Worm (Caenorhabditis elegans) whole organism, young adult: ENCODE data around the gene Y38H6C.9.
"Not testable (repeated sequence)": the region's sequence is repeated elsewhere in the genome, so short reads cannot be mapped to it uniquely, and the experiment has no call there.

Experiments
- B0035.1 ChIP-seq: sonication (generic microtip); optimal IDR thresholded peaks from 2 replicates; lab custom pipeline; 2016; ENCODE audit warnings: missing genetic modification characterization, mild to moderate bottlenecking, missing compliant biosample characterization, missing genotype, missing genetic modification reagents
- C06A6.2 ChIP-seq: fragments of 200-800 bp; sonication (Bioruptor generic); conservative IDR thresholded peaks from 2 replicates; pipeline ENCODE4 v1.3.6; 2022; ENCODE audit warnings: missing genetic modification characterization, missing compliant biosample characterization
- F33H1.4 ChIP-seq: fragments of 200-800 bp; sonication (Bioruptor generic); IDR thresholded peaks from 2 replicates; pipeline ENCODE4 v1.3.6; 2022; ENCODE audit warnings: missing genetic modification reagents, missing genetic modification characterization, missing compliant biosample characterization
- F52B5.7 ChIP-seq: sonication (generic microtip); optimal IDR thresholded peaks from 2 replicates; lab custom pipeline; 2016; ENCODE audit warnings: mild to moderate bottlenecking, missing genetic modification characterization, missing compliant biosample characterization
- K11D2.4 ChIP-seq: fragments of 200-800 bp; sonication (Bioruptor generic); IDR thresholded peaks from 2 replicates; pipeline ENCODE4 v1.3.6; 2022; ENCODE audit warnings: missing genetic modification reagents, missing genetic modification characterization, missing compliant biosample characterization
- Y67H2A.10 ChIP-seq: fragments of 200-800 bp; sonication (Bioruptor generic); conservative IDR thresholded peaks from 2 replicates; pipeline ENCODE4 v1.3.6; 2022; ENCODE audit warnings: missing genetic modification reagents, missing genetic modification characterization, missing compliant biosample characterization
- Y95B8A.8 ChIP-seq: fragments of 200-800 bp; sonication (Bioruptor generic); IDR thresholded peaks from 2 replicates; pipeline ENCODE4 v1.3.6; 2022; ENCODE audit warnings: missing genetic modification reagents, missing genetic modification characterization, missing compliant biosample characterization
- ama-1 ChIP-seq, 3 experiments: fragments of 150-350 bp in 1 of 3; sonication (generic microtip) in 2 of 3; optimal IDR thresholded peaks; 2 replicates each; lab custom pipeline; 2014 to 2018; ENCODE audit warnings: missing biosample characterization in 2 of 3, missing genetic modification characterization in 2 of 3, missing genetic modification reagents in 2 of 3
- aptf-2 ChIP-seq: fragments of 200-800 bp; sonication (Bioruptor generic); conservative IDR thresholded peaks from 2 replicates; pipeline ENCODE4 v1.3.6; 2022; ENCODE audit warnings: missing genetic modification reagents, missing genetic modification characterization, missing compliant biosample characterization
- aptf-3 ChIP-seq: fragments of 200-800 bp; sonication (Bioruptor generic); IDR thresholded peaks from 2 replicates; pipeline ENCODE4 v1.3.6; 2022; ENCODE audit warnings: missing genetic modification characterization, missing compliant biosample characterization
- ccch-3 ChIP-seq: fragments of 200-800 bp; sonication (Bioruptor generic); optimal IDR thresholded peaks from 2 replicates; lab custom pipeline; 2018; ENCODE audit warnings: mild to moderate bottlenecking, missing genetic modification characterization, missing compliant biosample characterization
- cebp-1 ChIP-seq, 2 experiments: fragments of 200-800 bp in 1 of 2; sonication (Bioruptor generic) in 1 of 2; sonication (generic microtip) in 1 of 2; IDR thresholded peaks in 1 of 2; optimal IDR thresholded peaks in 1 of 2; 2 replicates each; pipeline versions ENCODE4 v1.3.6 to Lab custom; 2017 to 2022; ENCODE audit warnings: missing compliant biosample characterization in 2 of 2, missing genetic modification characterization in 2 of 2, mild to moderate bottlenecking in 1 of 2, missing genetic modification reagents in 1 of 2, moderate library complexity in 1 of 2
- egrh-3 ChIP-seq: fragments of 200-800 bp; sonication (Bioruptor generic); IDR thresholded peaks from 2 replicates; pipeline ENCODE4 v1.3.6; 2022; ENCODE audit warnings: missing genetic modification reagents, missing genetic modification characterization, missing compliant biosample characterization
- hlh-12 ChIP-seq: sonication (generic microtip); optimal IDR thresholded peaks from 2 replicates; lab custom pipeline; 2016; ENCODE audit warnings: missing genetic modification characterization, missing compliant biosample characterization
- hmg-1.2 ChIP-seq: fragments of 200-800 bp; sonication (Bioruptor generic); IDR thresholded peaks from 2 replicates; pipeline ENCODE4 v1.3.6; 2022; ENCODE audit warnings: missing genetic modification reagents, missing genetic modification characterization, missing compliant biosample characterization
- hmg-20 ChIP-seq: fragments of 200-800 bp; sonication (Bioruptor generic); IDR thresholded peaks from 2 replicates; pipeline ENCODE4 v1.3.6; 2022; ENCODE audit warnings: missing genetic modification reagents, missing genetic modification characterization, missing compliant biosample characterization
- lin-26 ChIP-seq: fragments of 200-800 bp; sonication (Bioruptor generic); IDR thresholded peaks from 2 replicates; pipeline ENCODE4 v1.3.6; 2022; ENCODE audit warnings: missing genetic modification reagents, missing genetic modification characterization, missing compliant biosample characterization
- lsy-27 ChIP-seq: sonication (generic microtip); optimal IDR thresholded peaks from 2 replicates; lab custom pipeline; 2017; ENCODE audit warnings: missing genetic modification characterization, mild to moderate bottlenecking, missing compliant biosample characterization, antibody characterized with exemption, missing genotype, borderline replicate concordance; ENCODE audit not compliant: insufficient read depth
- nfya-2 ChIP-seq: fragments of 200-800 bp; sonication (Bioruptor generic); IDR thresholded peaks from 2 replicates; pipeline ENCODE4 v1.3.6; 2022; ENCODE audit warnings: missing genetic modification reagents, missing genetic modification characterization, missing compliant biosample characterization
- nfyb-1 ChIP-seq: fragments of 200-800 bp; sonication (Bioruptor generic); IDR thresholded peaks from 2 replicates; pipeline ENCODE4 v1.3.6; 2022; ENCODE audit warnings: missing genetic modification reagents, missing genetic modification characterization, missing compliant biosample characterization
- nhr-90 ChIP-seq: sonication (generic microtip); optimal IDR thresholded peaks from 2 replicates; lab custom pipeline; 2016; ENCODE audit warnings: missing genotype, mild to moderate bottlenecking, missing genetic modification characterization, missing compliant biosample characterization
- rcor-1 ChIP-seq: fragments of 200-800 bp; sonication (Bioruptor generic); IDR thresholded peaks from 2 replicates; pipeline ENCODE4 v1.3.6; 2022; ENCODE audit warnings: missing genetic modification reagents, missing genetic modification characterization, missing compliant biosample characterization
- rec-8 ChIP-seq, 2 experiments: sonication (generic microtip); optimal IDR thresholded peaks; 2 replicates each; lab custom pipeline; 2016; ENCODE audit warnings: mild to moderate bottlenecking in 2 of 2, missing genetic modification characterization in 2 of 2, missing genetic modification reagents in 2 of 2, missing genotype in 2 of 2, missing biosample characterization in 1 of 2, missing compliant biosample characterization in 1 of 2, moderate library complexity in 1 of 2
- repo-1 ChIP-seq: sonication (generic microtip); optimal IDR thresholded peaks from 2 replicates; lab custom pipeline; 2017; ENCODE audit warnings: mild to moderate bottlenecking, missing genetic modification characterization, missing compliant biosample characterization
- snpc-1.3 ChIP-seq: sonication (generic microtip); optimal IDR thresholded peaks from 2 replicates; lab custom pipeline; 2017; ENCODE audit warnings: missing genetic modification characterization, mild to moderate bottlenecking, missing compliant biosample characterization, antibody characterized with exemption, moderate library complexity, missing genotype, missing genetic modification reagents; ENCODE audit not compliant: insufficient read depth
- snpc-3.4 ChIP-seq: sonication (generic microtip); optimal IDR thresholded peaks from 2 replicates; lab custom pipeline; 2017; ENCODE audit warnings: missing genetic modification characterization, mild to moderate bottlenecking, missing compliant biosample characterization, antibody characterized with exemption, moderate library complexity, missing genotype, missing genetic modification reagents
- tbx-9 ChIP-seq: sonication (generic microtip); optimal IDR thresholded peaks from 2 replicates; lab custom pipeline; 2016; ENCODE audit warnings: borderline replicate concordance, missing genetic modification characterization, inconsistent platforms, missing compliant biosample characterization
- tlf-1 ChIP-seq: fragments of 200-800 bp; sonication (Bioruptor generic); optimal IDR thresholded peaks from 2 replicates; lab custom pipeline; 2018; ENCODE audit warnings: mild to moderate bottlenecking, missing genetic modification characterization, missing compliant biosample characterization
- zim-3 ChIP-seq: sonication (generic microtip); optimal IDR thresholded peaks from 2 replicates; lab custom pipeline; 2017; ENCODE audit warnings: mild to moderate bottlenecking, missing genetic modification characterization, moderate library complexity, missing compliant biosample characterization
- ztf-26 ChIP-seq: sonication (generic microtip); optimal IDR thresholded peaks from 2 replicates; lab custom pipeline; 2017; ENCODE audit warnings: missing genetic modification characterization, missing compliant biosample characterization

The Y38H6C.9 gene

DNA sequence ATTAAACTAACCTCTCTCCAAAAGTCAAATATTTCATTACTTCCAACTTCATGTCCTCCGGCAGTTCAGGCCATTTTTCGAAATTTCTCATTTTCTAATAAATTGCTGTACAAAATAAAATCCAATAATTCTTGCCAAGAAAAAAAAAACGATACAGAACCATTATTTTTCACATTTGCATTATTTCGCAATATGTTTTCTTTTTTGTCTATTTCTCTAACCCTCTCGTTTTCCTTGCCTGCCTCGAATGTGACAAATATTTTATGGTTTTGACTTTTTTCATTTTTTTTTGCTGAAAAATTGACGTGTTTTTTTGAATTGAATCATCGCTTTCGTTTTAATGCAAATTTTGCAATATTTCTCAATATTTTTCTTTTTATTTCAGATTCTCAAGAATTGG, at the start of gene Y38H6C.9, which contains the start of gene fbxa-150:
Gene Y38H6C.9 (minus strand): TSS at position 52 of the 400 bp plus-strand sequence.
Gene fbxa-150 (plus strand): TSS at position 380 of the 400 bp plus-strand sequence.
- TF ChIP-seq cebp-1 (GFP tag; IDR thresholded peaks at IDR 0.05; lab: Robert Waterston, UW) = peak; percentile 92
- TF ChIP-seq cebp-1 (tag; optimal IDR thresholded peaks at IDR 0.05; lab: Kevin White, UChicago) = peak; percentile 99
- no peak for TF ChIP-seq snpc-1.3 (tag; lab: Kevin White, UChicago)
- TF ChIP-seq hmg-1.2 (GFP tag; lab: Robert Waterston, UW) = peak; percentile 77; the same call in 1 of the 2 replicates
- TF ChIP-seq tbx-9 (tag; lab: Kevin White, UChicago) = no peak
- TF ChIP-seq ztf-26 (tag; lab: Kevin White, UChicago) = no peak
- TF ChIP-seq F52B5.7 (tag; lab: Kevin White, UChicago) = no peak
- TF ChIP-seq Y67H2A.10 (GFP tag; lab: Robert Waterston, UW) = no peak

DNA sequence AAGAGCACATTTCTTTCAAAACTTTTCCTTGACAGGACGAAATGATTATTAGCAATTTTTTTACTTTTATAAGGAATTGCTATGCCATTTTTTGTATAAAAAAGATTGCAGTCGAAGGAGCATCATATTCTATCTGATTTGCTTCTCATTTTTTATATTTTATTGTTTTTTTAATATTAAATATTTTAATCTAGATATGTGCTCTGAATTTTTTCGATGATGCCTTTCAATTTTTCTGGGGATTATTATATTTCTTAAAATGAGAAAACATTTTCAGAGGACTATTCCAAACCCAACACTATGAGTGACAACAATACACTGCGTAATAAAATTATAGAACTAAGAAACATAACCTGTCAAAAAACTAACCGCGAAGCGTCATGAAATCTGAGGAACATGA, 46.9 kb upstream of the Y38H6C.9 start, which contains the start of gene F26F2.4:
Gene F26F2.4 (plus strand): TSS at position 301 of the 400 bp plus-strand sequence.
- TF ChIP-seq aptf-2 (GFP tag; lab: Robert Waterston, UW); snpc-3.4; hlh-12 (tag; lab: Kevin White, UChicago): not testable (repeated sequence)

DNA sequence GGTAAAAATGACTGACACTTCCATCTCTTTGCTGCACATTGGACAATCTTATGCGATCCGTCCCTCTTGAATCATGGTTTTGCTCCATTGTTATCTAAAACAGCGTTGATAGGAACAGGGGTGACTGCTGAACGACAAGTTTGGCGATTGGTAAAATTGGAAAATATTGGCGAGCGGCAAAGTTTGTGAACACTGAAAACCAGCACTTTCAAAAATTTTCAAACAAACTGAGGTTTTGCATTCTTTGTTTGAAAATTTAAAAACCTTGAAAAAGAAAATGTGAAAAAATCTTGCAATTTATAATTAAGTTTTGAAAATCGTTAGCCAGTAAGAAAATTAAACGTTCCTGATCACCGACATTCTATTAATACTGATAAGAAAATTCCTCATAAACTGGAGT, 44.4 kb upstream of the Y38H6C.9 start, which contains the start of gene F26F2.3:
Gene F26F2.3 (minus strand): TSS at position 101 of the 400 bp plus-strand sequence.
- no peak for TF ChIP-seq cebp-1 (GFP tag; IDR thresholded peaks at IDR 0.05; lab: Robert Waterston, UW)
- no peak for TF ChIP-seq cebp-1 (tag; optimal IDR thresholded peaks at IDR 0.05; lab: Kevin White, UChicago)
- TF ChIP-seq rcor-1 (GFP tag; lab: Robert Waterston, UW) = no peak
- no peak for TF ChIP-seq nhr-90
- TF ChIP-seq aptf-3 (GFP tag; lab: Robert Waterston, UW) = no peak
- no peak for TF ChIP-seq ccch-3 (GFP tag; lab: Kevin White, UChicago)
- no peak for TF ChIP-seq nfya-2 (GFP tag; lab: Robert Waterston, UW)
- no peak for TF ChIP-seq nfyb-1 (GFP tag; lab: Robert Waterston, UW)
- TF ChIP-seq rec-8 (tag; optimal IDR thresholded peaks at IDR 0.05; lab: Kevin White, UChicago) = no peak
- TF ChIP-seq lin-26 = no peak
- TF ChIP-seq repo-1 (tag; lab: Kevin White, UChicago) = no peak
- TF ChIP-seq egrh-3 = no peak
- no peak for TF ChIP-seq K11D2.4 (GFP tag; lab: Robert Waterston, UW)
- TF ChIP-seq hmg-20 (GFP tag; lab: Robert Waterston, UW) = no peak
- no peak for TF ChIP-seq tbx-9 (tag; lab: Kevin White, UChicago)
- no peak for TF ChIP-seq lsy-27 (tag; lab: Kevin White, UChicago)
- TF ChIP-seq F33H1.4 (GFP tag; lab: Robert Waterston, UW) = no peak
- TF ChIP-seq C06A6.2 = no peak
- TF ChIP-seq Y95B8A.8 (GFP tag; lab: Robert Waterston, UW) = no peak
- no peak for TF ChIP-seq ama-1 (optimal IDR thresholded peaks at IDR 0.05; lab: Kevin White, UChicago)
- no peak for TF ChIP-seq ama-1 (GFP tag; optimal IDR thresholded peaks at IDR 0.05; lab: Kevin White, UChicago)

DNA sequence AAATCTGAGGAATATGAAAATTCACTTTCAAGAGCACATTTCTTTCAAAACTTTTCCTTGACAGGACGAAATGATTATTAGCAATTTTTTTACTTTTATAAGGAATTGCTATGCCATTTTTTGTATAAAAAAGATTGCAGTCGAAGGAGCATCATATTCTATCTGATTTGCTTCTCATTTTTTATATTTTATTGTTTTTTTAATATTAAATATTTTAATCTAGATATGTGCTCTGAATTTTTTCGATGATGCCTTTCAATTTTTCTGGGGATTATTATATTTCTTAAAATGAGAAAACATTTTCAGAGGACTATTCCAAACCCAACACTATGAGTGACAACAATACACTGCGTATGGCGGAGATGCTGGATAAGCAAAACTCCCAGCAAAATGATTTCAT, 42.0 kb upstream of the Y38H6C.9 start, which contains the start of gene F26F2.13:
Gene F26F2.13 (plus strand): TSS at position 301 of the 400 bp plus-strand sequence.
- not testable (repeated sequence) for TF ChIP-seq tlf-1 (GFP tag; lab: Kevin White, UChicago); B0035.1 (tag; lab: Kevin White, UChicago); zim-3 (tag; lab: Kevin White, UChicago)
- TF ChIP-seq, all 124 proteins: peak for 0; not testable (repeated sequence) for 124
